Worm (Caenorhabditis elegans) whole organism, early embryonic: ENCODE data around the gene C02F4.5.
A peak's percentile ranks its signal among the peaks of the same experiment; 100 is the strongest.

Experiments used
- B0310.2 ChIP-seq: sonication (generic microtip); optimal IDR thresholded peaks from 2 replicates; lab custom pipeline; 2016; ENCODE audit warnings: mild to moderate bottlenecking, missing genetic modification characterization, missing compliant biosample characterization
- F13C5.2 ChIP-seq: sonication (generic microtip); optimal IDR thresholded peaks from 2 replicates; lab custom pipeline; 2017; ENCODE audit warnings: mild to moderate bottlenecking, missing genetic modification characterization, inconsistent platforms, missing compliant biosample characterization
- aly-1 ChIP-seq: sonication (generic microtip); optimal IDR thresholded peaks from 2 replicates; lab custom pipeline; 2016; ENCODE audit warnings: missing genetic modification characterization, missing compliant biosample characterization
- ama-1 ChIP-seq: fragments of 150-350 bp; optimal IDR thresholded peaks from 2 replicates; lab custom pipeline; 2014
- ceh-13 ChIP-seq: fragments of 200-800 bp; sonication (Bioruptor generic); optimal IDR thresholded peaks from 2 replicates; lab custom pipeline; 2018; ENCODE audit warnings: mild to moderate bottlenecking, missing genetic modification characterization, missing compliant biosample characterization
- ceh-36 ChIP-seq: sonication (generic microtip); optimal IDR thresholded peaks from 2 replicates; lab custom pipeline; 2016; ENCODE audit warnings: missing genetic modification characterization, inconsistent platforms, missing compliant biosample characterization
- ets-7 ChIP-seq: sonication (generic microtip); optimal IDR thresholded peaks from 2 replicates; lab custom pipeline; 2016; ENCODE audit warnings: missing genotype, missing genetic modification characterization, missing compliant biosample characterization
- flt-1 ChIP-seq: fragments of 200-800 bp; sonication (Bioruptor generic); IDR thresholded peaks from 2 replicates; pipeline ENCODE4 v1.3.6; 2022; ENCODE audit warnings: missing genetic modification characterization, missing compliant biosample characterization
- hmbx-1 ChIP-seq: sonication (generic microtip); optimal IDR thresholded peaks from 2 replicates; lab custom pipeline; 2016; ENCODE audit warnings: mild to moderate bottlenecking, missing genetic modification characterization, missing compliant biosample characterization
- hmg-4 ChIP-seq: fragments of 200-800 bp; sonication (Bioruptor generic); optimal IDR thresholded peaks from 2 replicates; lab custom pipeline; 2018; ENCODE audit warnings: mild to moderate bottlenecking, missing genetic modification characterization, missing compliant biosample characterization
- hnd-1 ChIP-seq: sonication (generic microtip); optimal IDR thresholded peaks from 2 replicates; lab custom pipeline; 2016; ENCODE audit warnings: missing genetic modification characterization, missing compliant biosample characterization
- pes-1 ChIP-seq: fragments of 200-800 bp; sonication (Bioruptor generic); IDR thresholded peaks from 2 replicates; pipeline ENCODE4 v1.3.6; 2022; ENCODE audit warnings: missing genetic modification reagents, missing genetic modification characterization, missing compliant biosample characterization
- scrt-1 ChIP-seq: fragments of 200-800 bp; sonication (Bioruptor generic); IDR thresholded peaks from 2 replicates; pipeline ENCODE4 v1.3.6; 2022; ENCODE audit warnings: missing genetic modification characterization, missing compliant biosample characterization
- sea-1 ChIP-seq: fragments of 200-800 bp; sonication (Bioruptor generic); conservative IDR thresholded peaks from 2 replicates; pipeline ENCODE4 v1.3.6; 2022; ENCODE audit warnings: missing genetic modification characterization, missing compliant biosample characterization
- tbx-11 ChIP-seq: fragments of 200-800 bp; sonication (Bioruptor generic); IDR thresholded peaks from 2 replicates; pipeline ENCODE4 v1.3.6; 2022; ENCODE audit warnings: missing genetic modification characterization, missing compliant biosample characterization
- tbx-37 ChIP-seq: fragments of 200-800 bp; sonication (Bioruptor generic); conservative IDR thresholded peaks from 2 replicates; pipeline ENCODE4 v1.3.6; 2022; ENCODE audit warnings: missing genetic modification reagents, missing genetic modification characterization, missing compliant biosample characterization
- tra-4 ChIP-seq: sonication (generic microtip); optimal IDR thresholded peaks from 2 replicates; lab custom pipeline; 2017; ENCODE audit warnings: missing genetic modification characterization, missing compliant biosample characterization

Gene C02F4.5

ce11 chrIV:10507586-10507985, 16.4 kb downstream of the C02F4.5 start:
- TF ChIP-seq hmg-4 (GFP tag; lab: Kevin White, UChicago) (no peak), ets-7 (no peak), ceh-36 (tag; lab: Kevin White, UChicago) (no peak), ceh-13 (GFP tag; lab: Kevin White, UChicago) (no peak), F13C5.2 (tag; lab: Kevin White, UChicago) (no peak), hmbx-1 (tag; lab: Kevin White, UChicago) (no peak), hnd-1 (no peak), tra-4 (tag; lab: Kevin White, UChicago) (no peak), tbx-37 (GFP tag; lab: Robert Waterston, UW) (no peak), flt-1 (GFP tag; lab: Robert Waterston, UW) (no peak), pes-1 (GFP tag; lab: Robert Waterston, UW) (no peak), ama-1 (lab: Kevin White, UChicago) (no peak), sea-1 (no peak), scrt-1 (GFP tag; lab: Robert Waterston, UW) (no peak), B0310.2 (tag; lab: Kevin White, UChicago) (no peak), tbx-11 (GFP tag; lab: Robert Waterston, UW) (no peak), aly-1 (tag; lab: Kevin White, UChicago) (no peak)

ce11 chrIV:10506016-10506415, 17.9 kb downstream of the C02F4.5 start:
- TF ChIP-seq B0310.2 (tag; lab: Kevin White, UChicago) (no peak), sea-1 (no peak), hnd-1 (no peak), ceh-36 (tag; lab: Kevin White, UChicago) (no peak), F13C5.2 (tag; lab: Kevin White, UChicago) (no peak), ceh-13 (GFP tag; lab: Kevin White, UChicago) (no peak), tra-4 (tag; lab: Kevin White, UChicago) (no peak), pes-1 (GFP tag; lab: Robert Waterston, UW) (no peak)

ce11 chrIV:10505016-10505415, 18.9 kb downstream of the C02F4.5 start:
- TF ChIP-seq ets-7, result no peak
- no peak for TF ChIP-seq aly-1 (tag; lab: Kevin White, UChicago)
- no peak for TF ChIP-seq ama-1 (lab: Kevin White, UChicago)

ce11 chrIV:10503750-10504232, 20.2 kb downstream of the C02F4.5 start:
- TF ChIP-seq hmg-4 (GFP tag; lab: Kevin White, UChicago) (peak; percentile 45), F13C5.2 (tag; lab: Kevin White, UChicago) (peak; percentile 49), scrt-1 (GFP tag; lab: Robert Waterston, UW) (no peak)

ce11 chrIV:10502345-10502744, 21.6 kb downstream of the C02F4.5 start:
- TF ChIP-seq ets-7 (no peak), B0310.2 (tag; lab: Kevin White, UChicago) (no peak), tbx-37 (GFP tag; lab: Robert Waterston, UW) (no peak), tbx-11 (GFP tag; lab: Robert Waterston, UW) (no peak), hmg-4 (GFP tag; lab: Kevin White, UChicago) (no peak), ceh-36 (tag; lab: Kevin White, UChicago) (no peak), pes-1 (GFP tag; lab: Robert Waterston, UW) (no peak)

ce11 chrIV:10501550-10502240, 22.2 kb downstream of the C02F4.5 start, which contains the start of gene tax-6:
Gene tax-6 (minus strand): TSS chrIV:10501600.
- TF ChIP-seq ceh-36 (tag; lab: Kevin White, UChicago) (no peak), B0310.2 (tag; lab: Kevin White, UChicago) (no peak), ama-1 (lab: Kevin White, UChicago) (no peak), hnd-1 (no peak), tra-4 (tag; lab: Kevin White, UChicago) (no peak), scrt-1 (GFP tag; lab: Robert Waterston, UW) (no peak), sea-1 (no peak), tbx-11 (GFP tag; lab: Robert Waterston, UW) (no peak), flt-1 (GFP tag; lab: Robert Waterston, UW) (no peak), tbx-37 (GFP tag; lab: Robert Waterston, UW) (no peak), ets-7 (no peak), aly-1 (tag; lab: Kevin White, UChicago) (no peak), hmbx-1 (tag; lab: Kevin White, UChicago) (no peak), ceh-13 (GFP tag; lab: Kevin White, UChicago) (no peak)

ce11 chrIV:10500481-10500880, 23.5 kb downstream of the C02F4.5 start:
- TF ChIP-seq ceh-36 (tag; lab: Kevin White, UChicago), result no peak
- no peak for TF ChIP-seq sea-1
- no peak for TF ChIP-seq ceh-13 (GFP tag; lab: Kevin White, UChicago)
- TF ChIP-seq tra-4 (tag; lab: Kevin White, UChicago), result no peak
- TF ChIP-seq flt-1 (GFP tag; lab: Robert Waterston, UW), result no peak
- no peak for TF ChIP-seq hmg-4 (GFP tag; lab: Kevin White, UChicago)
- TF ChIP-seq scrt-1 (GFP tag; lab: Robert Waterston, UW), result no peak
- no peak for TF ChIP-seq B0310.2 (tag; lab: Kevin White, UChicago)
- no peak for TF ChIP-seq F13C5.2 (tag; lab: Kevin White, UChicago)
- TF ChIP-seq ama-1 (lab: Kevin White, UChicago), result no peak
- TF ChIP-seq hnd-1, result no peak
- TF ChIP-seq hmbx-1 (tag; lab: Kevin White, UChicago), result no peak
- TF ChIP-seq tbx-37 (GFP tag; lab: Robert Waterston, UW), result no peak
- TF ChIP-seq pes-1 (GFP tag; lab: Robert Waterston, UW), result no peak
- no peak for TF ChIP-seq tbx-11 (GFP tag; lab: Robert Waterston, UW)
- TF ChIP-seq ets-7, result no peak
- no peak for TF ChIP-seq aly-1 (tag; lab: Kevin White, UChicago)
